Fruit fly (Drosophila melanogaster): ENCODE results near the gene amn.

DNA sequence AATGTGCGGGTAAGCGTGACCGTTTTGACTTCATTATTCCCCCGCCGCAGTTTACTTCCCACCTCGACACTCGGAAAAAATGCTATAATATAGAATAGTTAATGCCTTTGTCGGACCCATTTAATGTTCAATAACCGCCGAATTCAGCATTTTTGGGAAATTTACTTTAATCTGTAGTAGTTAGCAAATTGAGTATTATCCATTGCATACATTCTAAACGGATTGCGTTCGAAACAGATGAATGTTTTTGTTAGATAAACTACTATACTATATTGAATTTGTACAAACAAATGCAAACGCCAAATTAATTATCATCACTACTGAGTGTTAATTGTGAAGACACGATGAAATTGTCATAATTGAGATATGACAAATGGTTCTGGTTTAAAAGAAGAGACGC is 5.7 kb downstream of the amn start:
- no peak for TF ChIP-seq pan (optimal IDR thresholded peaks at IDR 0.05)
- no peak for TF ChIP-seq psq (GFP tag; optimal IDR thresholded peaks at IDR 0.05)
- no peak for TF ChIP-seq CrebA (GFP tag; optimal IDR thresholded peaks at IDR 0.05; ENCODE audit: borderline replicate concordance)
- no peak for TF ChIP-seq rgr (GFP tag; optimal IDR thresholded peaks at IDR 0.05)
- no peak for TF ChIP-seq Dfd (GFP tag; optimal IDR thresholded peaks at IDR 0.05)
- TF ChIP-seq N (GFP tag; optimal IDR thresholded peaks at IDR 0.05) = no peak
- no peak for TF ChIP-seq OdsH (GFP tag; optimal IDR thresholded peaks at IDR 0.05)
- no peak for TF ChIP-seq Abd-B (GFP tag; optimal IDR thresholded peaks at IDR 0.05)
- no peak for TF ChIP-seq sage (GFP tag; optimal IDR thresholded peaks at IDR 0.05)
- TF ChIP-seq foxo (GFP tag; optimal IDR thresholded peaks at IDR 0.05) = peak in 1 of 2 experiments; percentile 15
- TF ChIP-seq dsf (GFP tag; optimal IDR thresholded peaks at IDR 0.05; ENCODE audit: borderline replicate concordance) = no peak
- no peak for TF ChIP-seq jim (GFP tag; optimal IDR thresholded peaks at IDR 0.05)
- TF ChIP-seq woc (GFP tag; optimal IDR thresholded peaks at IDR 0.05) = no peak
- no peak for TF ChIP-seq usp (GFP tag; optimal IDR thresholded peaks at IDR 0.05)
